Worm (Caenorhabditis elegans): ENCODE data around the gene C01B10.44.

DNA sequence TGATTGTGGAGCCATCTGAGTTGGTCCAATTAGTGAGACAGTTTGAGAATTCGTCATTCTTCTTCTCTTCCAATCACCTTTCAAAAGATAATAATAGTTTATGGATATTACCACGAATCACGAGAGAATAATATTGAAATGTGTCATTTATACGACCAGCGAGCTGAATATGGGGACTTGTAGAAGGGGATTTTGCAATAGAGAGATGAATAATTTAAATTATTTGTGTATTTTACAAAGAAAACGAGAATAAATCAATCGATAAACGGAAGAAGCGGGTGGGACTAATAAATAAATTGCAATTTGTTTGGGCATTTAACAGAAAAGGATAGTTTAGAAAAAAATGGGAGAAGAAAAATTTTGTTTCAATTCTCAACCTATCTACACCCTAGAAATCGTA, 40.9 kb upstream of the C01B10.44 start, which contains the start of gene odr-8:
- TF ChIP-seq snu-23 (GFP tag; optimal IDR thresholded peaks at IDR 0.05) (no peak), elt-2 (tag; optimal IDR thresholded peaks at IDR 0.05) (no peak), nhr-19 (GFP tag; conservative IDR thresholded peaks at IDR 0.05) (no peak), rnt-1 (tag; optimal IDR thresholded peaks at IDR 0.05) (no peak), aha-1 (tag; optimal IDR thresholded peaks at IDR 0.05) (no peak), lsy-2 (tag; optimal IDR thresholded peaks at IDR 0.05) (no peak)
